Worm (Caenorhabditis elegans): ENCODE measurements around the gene nhr-39.

- TF ChIP-seq ztf-29 (GFP tag; IDR thresholded peaks at IDR 0.05) (no peak), med-1 (GFP tag; optimal IDR thresholded peaks at IDR 0.05; ENCODE audit: insufficient read depth) (no peak), T22C8.4 (GFP tag; IDR thresholded peaks at IDR 0.05) (no peak), ztf-23 (GFP tag; IDR thresholded peaks at IDR 0.05) (no peak), tab-1 (GFP tag; IDR thresholded peaks at IDR 0.05) (no peak)
These were observed 25.5 kb downstream of the nhr-39 start, which contains the start of gene K07B1.4 for ce11 chrV:9328670-9329069.

Data from whole organism, midembryonic.